Worm (Caenorhabditis elegans) whole organism, late embryonic: ENCODE data around the gene fdgt-2.

ENCODE experiments used
- F13H6.1 ChIP-seq: sonication (generic microtip); optimal IDR thresholded peaks from 2 replicates; lab custom pipeline; 2016; ENCODE audit warnings: missing genetic modification characterization, missing compliant biosample characterization
- K02D7.2 ChIP-seq: sonication (generic microtip); optimal IDR thresholded peaks from 2 replicates; lab custom pipeline; 2017; ENCODE audit warnings: mild to moderate bottlenecking, missing genetic modification characterization, missing compliant biosample characterization
- Y22D7AL.16 ChIP-seq: sonication (generic microtip); optimal IDR thresholded peaks from 2 replicates; lab custom pipeline; 2016; ENCODE audit warnings: missing genetic modification characterization, missing compliant biosample characterization
- ahr-1 ChIP-seq: sonication (generic microtip); optimal IDR thresholded peaks from 2 replicates; lab custom pipeline; 2016; ENCODE audit warnings: missing genetic modification characterization, missing compliant biosample characterization
- ceh-2 ChIP-seq: sonication (generic microtip); optimal IDR thresholded peaks from 2 replicates; lab custom pipeline; 2016; ENCODE audit warnings: missing genotype, missing genetic modification characterization, missing compliant biosample characterization
- ceh-22 ChIP-seq: sonication (generic microtip); optimal IDR thresholded peaks from 2 replicates; lab custom pipeline; 2017; ENCODE audit warnings: missing biosample characterization, missing genetic modification characterization
- ceh-24 ChIP-seq: sonication (generic microtip); optimal IDR thresholded peaks from 2 replicates; lab custom pipeline; 2016; ENCODE audit warnings: mild to moderate bottlenecking, missing genetic modification characterization, missing compliant biosample characterization
- ceh-30 ChIP-seq: fragments of 150-350 bp; optimal IDR thresholded peaks from 2 replicates; lab custom pipeline; 2014; ENCODE audit warnings: missing biosample characterization, missing genetic modification characterization
- ceh-31 ChIP-seq: sonication (generic microtip); optimal IDR thresholded peaks from 2 replicates; lab custom pipeline; 2016; ENCODE audit warnings: missing genetic modification characterization, missing compliant biosample characterization
- ceh-34 ChIP-seq: sonication (generic microtip); optimal IDR thresholded peaks from 2 replicates; lab custom pipeline; 2016; ENCODE audit warnings: mild to moderate bottlenecking, missing genetic modification characterization, missing compliant biosample characterization
- ceh-45 ChIP-seq: fragments of 200-800 bp; sonication (Bioruptor generic); IDR thresholded peaks from 2 replicates; pipeline ENCODE4 v1.3.6; 2022; ENCODE audit warnings: missing genetic modification reagents, missing genetic modification characterization, missing compliant biosample characterization
- ceh-9 ChIP-seq: sonication (generic microtip); optimal IDR thresholded peaks from 2 replicates; lab custom pipeline; 2016; ENCODE audit warnings: mild to moderate bottlenecking, missing genetic modification characterization, inconsistent platforms, missing compliant biosample characterization
- elt-2 ChIP-seq: sonication (generic microtip); optimal IDR thresholded peaks from 2 replicates; lab custom pipeline; 2016; ENCODE audit warnings: missing genetic modification reagents, missing genetic modification characterization, missing compliant biosample characterization
- elt-4 ChIP-seq: sonication (generic microtip); optimal IDR thresholded peaks from 2 replicates; lab custom pipeline; 2016; ENCODE audit warnings: missing genetic modification characterization, missing compliant biosample characterization
- ets-4 ChIP-seq: sonication (generic microtip); optimal IDR thresholded peaks from 2 replicates; lab custom pipeline; 2016; ENCODE audit warnings: missing genetic modification characterization, missing compliant biosample characterization
- eyg-1 ChIP-seq: sonication (generic microtip); optimal IDR thresholded peaks from 2 replicates; lab custom pipeline; 2016; ENCODE audit warnings: missing genotype, missing genetic modification characterization, missing compliant biosample characterization
- fkh-10 ChIP-seq: fragments of 150-350 bp; optimal IDR thresholded peaks from 2 replicates; lab custom pipeline; 2014; ENCODE audit warnings: missing biosample characterization, missing genetic modification reagents, missing genetic modification characterization
- gmeb-2 ChIP-seq: sonication (generic microtip); optimal IDR thresholded peaks from 2 replicates; lab custom pipeline; 2016; ENCODE audit warnings: missing genetic modification characterization, inconsistent platforms, missing compliant biosample characterization
- hlh-13 ChIP-seq: fragments of 200-800 bp; sonication (Bioruptor generic); optimal IDR thresholded peaks from 2 replicates; lab custom pipeline; 2018; ENCODE audit warnings: mild to moderate bottlenecking, missing genetic modification characterization, missing compliant biosample characterization
- hlh-15 ChIP-seq: sonication (generic microtip); optimal IDR thresholded peaks from 2 replicates; lab custom pipeline; 2016; ENCODE audit warnings: missing genetic modification characterization, missing compliant biosample characterization
- hlh-6 ChIP-seq: sonication (generic microtip); optimal IDR thresholded peaks from 2 replicates; lab custom pipeline; 2016; ENCODE audit warnings: missing genotype, missing genetic modification characterization, missing compliant biosample characterization
- hlh-8 ChIP-seq: sonication (generic microtip); optimal IDR thresholded peaks from 2 replicates; lab custom pipeline; 2016; ENCODE audit warnings: missing genotype, missing genetic modification characterization, missing compliant biosample characterization
- lin-11 ChIP-seq: fragments of 200-800 bp; sonication (Bioruptor generic); optimal IDR thresholded peaks from 2 replicates; lab custom pipeline; 2018; ENCODE audit warnings: mild to moderate bottlenecking, missing genetic modification characterization, missing compliant biosample characterization
- mec-3 ChIP-seq: sonication (generic microtip); optimal IDR thresholded peaks from 2 replicates; lab custom pipeline; 2016; ENCODE audit warnings: borderline replicate concordance, missing genetic modification characterization, missing compliant biosample characterization
- nhr-11 ChIP-seq: fragments of 150-350 bp; optimal IDR thresholded peaks from 2 replicates; lab custom pipeline; 2014; ENCODE audit warnings: missing biosample characterization, missing genetic modification characterization
- npax-4 ChIP-seq: sonication (generic microtip); optimal IDR thresholded peaks from 2 replicates; lab custom pipeline; 2016; ENCODE audit warnings: missing genetic modification characterization, missing compliant biosample characterization
- odd-2 ChIP-seq: sonication (generic microtip); optimal IDR thresholded peaks from 2 replicates; lab custom pipeline; 2017; ENCODE audit warnings: antibody characterized with exemption, mild to moderate bottlenecking, missing genetic modification characterization, missing compliant biosample characterization
- pat-9 ChIP-seq: fragments of 200-800 bp; sonication (Bioruptor generic); optimal IDR thresholded peaks from 2 replicates; lab custom pipeline; 2018; ENCODE audit warnings: mild to moderate bottlenecking, missing genetic modification characterization, moderate library complexity, missing compliant biosample characterization
- pax-1 ChIP-seq: fragments of 150-350 bp; optimal IDR thresholded peaks from 2 replicates; lab custom pipeline; 2014; ENCODE audit warnings: missing biosample characterization, missing genetic modification characterization
- pha-2 ChIP-seq: sonication (generic microtip); optimal IDR thresholded peaks from 2 replicates; lab custom pipeline; 2017; ENCODE audit warnings: mild to moderate bottlenecking, missing genetic modification characterization, missing compliant biosample characterization
- pqm-1 ChIP-seq: sonication (generic microtip); optimal IDR thresholded peaks from 2 replicates; lab custom pipeline; 2016; ENCODE audit warnings: missing genetic modification characterization, missing compliant biosample characterization
- ref-2 ChIP-seq: sonication (generic microtip); optimal IDR thresholded peaks from 2 replicates; lab custom pipeline; 2016; ENCODE audit warnings: missing genetic modification characterization, missing compliant biosample characterization
- sox-4 ChIP-seq: sonication (generic microtip); optimal IDR thresholded peaks from 2 replicates; lab custom pipeline; 2017; ENCODE audit warnings: mild to moderate bottlenecking, missing genetic modification characterization, inconsistent platforms, missing compliant biosample characterization
- syd-9 ChIP-seq: sonication (generic microtip); optimal IDR thresholded peaks from 2 replicates; lab custom pipeline; 2016; ENCODE audit warnings: mild to moderate bottlenecking, missing genetic modification characterization, moderate library complexity, missing compliant biosample characterization
- tbx-2 ChIP-seq: sonication (generic microtip); optimal IDR thresholded peaks from 2 replicates; lab custom pipeline; 2016; ENCODE audit warnings: missing genetic modification characterization, missing compliant biosample characterization
- unc-55 ChIP-seq: sonication (generic microtip); optimal IDR thresholded peaks from 2 replicates; lab custom pipeline; 2017; ENCODE audit warnings: missing biosample characterization, missing genetic modification reagents, missing genetic modification characterization
- zip-5 ChIP-seq: sonication (generic microtip); optimal IDR thresholded peaks from 2 replicates; lab custom pipeline; 2016; ENCODE audit warnings: missing genetic modification characterization, missing compliant biosample characterization

The fdgt-2 gene

ce11 chrII:8386897-8387296 lies 30.5 kb upstream of the fdgt-2 start:
- no peak for TF ChIP-seq mec-3 (tag; lab: Kevin White, UChicago)
- no peak for TF ChIP-seq ceh-34 (tag; lab: Kevin White, UChicago)
- TF ChIP-seq pha-2, result no peak
- no peak for TF ChIP-seq unc-55 (GFP tag; lab: Kevin White, UChicago)
- TF ChIP-seq nhr-11 (tag; lab: Kevin White, UChicago), result no peak
- TF ChIP-seq ceh-22, result no peak
- TF ChIP-seq syd-9 (tag; lab: Kevin White, UChicago), result no peak
- no peak for TF ChIP-seq ceh-9
- no peak for TF ChIP-seq hlh-6 (tag; lab: Kevin White, UChicago)
- TF ChIP-seq pax-1 (tag; lab: Kevin White, UChicago), result no peak
- TF ChIP-seq elt-4, result no peak
- TF ChIP-seq ets-4 (tag; lab: Kevin White, UChicago), result no peak
- TF ChIP-seq odd-2, result no peak
- no peak for TF ChIP-seq gmeb-2 (tag; lab: Kevin White, UChicago)
- no peak for TF ChIP-seq K02D7.2 (tag; lab: Kevin White, UChicago)
- no peak for TF ChIP-seq hlh-15
- TF ChIP-seq Y22D7AL.16 (tag; lab: Kevin White, UChicago), result no peak
- no peak for TF ChIP-seq ceh-30 (tag; lab: Kevin White, UChicago)
- no peak for TF ChIP-seq ceh-24 (tag; lab: Kevin White, UChicago)
- TF ChIP-seq F13H6.1 (tag; lab: Kevin White, UChicago), result no peak

- no peak for TF ChIP-seq lin-11 (tag; lab: Kevin White, UChicago)
- TF ChIP-seq elt-2 (tag; lab: Kevin White, UChicago), result peak; percentile 68
- TF ChIP-seq, all 69 proteins: peak for 1
These were observed 29.4 kb upstream of the fdgt-2 start, which contains the start of gene drd-1 for ce11 chrII:8388001-8388513. TSS of gene drd-1 (plus strand) at chrII:8388051.

DNA sequence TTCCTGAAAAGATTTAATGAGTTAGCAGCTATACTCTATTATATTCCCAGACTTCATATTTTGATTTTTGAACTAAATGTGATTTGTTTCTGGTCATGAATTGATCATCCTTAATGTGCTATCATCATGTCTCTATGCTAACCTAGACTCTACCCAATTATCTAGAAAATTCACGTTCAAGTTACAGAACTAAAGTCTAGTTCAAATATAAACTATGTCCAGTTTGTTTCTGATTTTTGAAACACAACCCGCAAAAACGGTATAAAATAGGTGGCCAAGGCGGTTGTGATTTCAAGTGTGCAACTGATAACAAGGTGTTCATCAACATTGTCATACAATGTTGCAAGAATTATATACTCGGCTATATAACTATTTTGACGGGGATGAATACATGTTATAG lies 26.7 kb upstream of the fdgt-2 start, which contains the start of gene F49E12.10:
Gene F49E12.10, plus strand, starts transcription at position 301 of the 400 bp plus-strand sequence.
- no peak for TF ChIP-seq sox-4 (tag; lab: Kevin White, UChicago)
- TF ChIP-seq nhr-11 (tag; lab: Kevin White, UChicago), result no peak
- TF ChIP-seq npax-4, result no peak
- no peak for TF ChIP-seq eyg-1 (tag; lab: Kevin White, UChicago)

DNA sequence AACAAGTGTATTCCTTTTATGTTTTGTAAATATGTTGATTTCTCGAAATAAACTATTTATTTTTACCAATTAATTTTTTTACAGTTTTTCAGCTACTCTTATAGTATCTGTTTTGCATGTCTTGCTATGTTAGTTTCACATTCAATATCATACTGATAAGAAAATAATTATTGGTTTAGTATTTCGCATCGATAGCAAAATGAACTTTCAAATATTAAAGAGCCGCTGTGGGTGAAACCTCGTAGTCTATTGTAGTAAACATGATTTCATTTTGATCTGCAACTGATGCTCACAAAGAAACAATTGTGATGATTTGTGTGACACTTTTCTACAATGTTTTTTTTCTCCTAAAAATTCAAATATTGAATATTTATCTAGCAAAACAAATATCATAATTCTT lies 25.2 kb upstream of the fdgt-2 start:
- TF ChIP-seq hlh-13 (GFP tag; lab: Kevin White, UChicago) (no peak), ceh-45 (GFP tag; lab: Robert Waterston, UW) (no peak), elt-2 (tag; lab: Kevin White, UChicago) (no peak), hlh-15 (no peak), K02D7.2 (tag; lab: Kevin White, UChicago) (no peak), hlh-6 (tag; lab: Kevin White, UChicago) (no peak), npax-4 (no peak), fkh-10 (GFP tag; lab: Kevin White, UChicago) (no peak), nhr-11 (tag; lab: Kevin White, UChicago) (no peak), zip-5 (tag; lab: Kevin White, UChicago) (no peak), ceh-24 (tag; lab: Kevin White, UChicago) (no peak), pat-9 (tag; lab: Kevin White, UChicago) (no peak), ceh-34 (tag; lab: Kevin White, UChicago) (no peak), pqm-1 (no peak)
- TF ChIP-seq, all 69 proteins: peak for 0

DNA sequence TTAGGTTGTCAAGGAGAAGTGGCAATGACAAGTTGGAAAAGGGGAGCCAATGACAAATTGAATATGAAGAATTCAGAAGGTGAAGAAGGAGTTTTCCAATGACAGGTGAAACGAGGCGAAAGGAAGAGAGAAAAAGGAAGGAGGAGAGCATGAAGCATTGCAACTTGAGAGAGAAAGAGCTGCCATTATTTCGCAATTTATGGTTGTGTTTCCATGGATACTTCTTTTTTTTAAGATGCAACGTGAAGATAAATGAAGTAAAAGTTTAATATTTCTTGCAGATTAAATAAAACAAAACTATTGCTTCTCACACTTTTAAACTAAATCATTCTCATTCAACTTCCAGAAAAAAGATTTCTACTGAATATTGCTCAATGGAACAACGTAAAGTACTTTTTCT lies 23.2 kb upstream of the fdgt-2 start, which contains the start of gene F49E12.8:
Gene F49E12.8, minus strand, starts transcription at position 101 of the 400 bp plus-strand sequence.
- TF ChIP-seq tbx-2 (tag; lab: Kevin White, UChicago) (no peak), ceh-2 (tag; lab: Kevin White, UChicago) (no peak), F13H6.1 (tag; lab: Kevin White, UChicago) (no peak), ref-2 (tag; lab: Kevin White, UChicago) (no peak), ceh-31 (tag; lab: Kevin White, UChicago) (no peak), hlh-13 (GFP tag; lab: Kevin White, UChicago) (no peak), ahr-1 (no peak), hlh-8 (tag; lab: Kevin White, UChicago) (no peak), nhr-11 (tag; lab: Kevin White, UChicago) (no peak)
